Fruit fly (Drosophila melanogaster): ENCODE results near the gene CG7910.
A peak's percentile ranks its signal among the peaks of the same experiment; 100 is the strongest.

The CG7910 gene

DNA sequence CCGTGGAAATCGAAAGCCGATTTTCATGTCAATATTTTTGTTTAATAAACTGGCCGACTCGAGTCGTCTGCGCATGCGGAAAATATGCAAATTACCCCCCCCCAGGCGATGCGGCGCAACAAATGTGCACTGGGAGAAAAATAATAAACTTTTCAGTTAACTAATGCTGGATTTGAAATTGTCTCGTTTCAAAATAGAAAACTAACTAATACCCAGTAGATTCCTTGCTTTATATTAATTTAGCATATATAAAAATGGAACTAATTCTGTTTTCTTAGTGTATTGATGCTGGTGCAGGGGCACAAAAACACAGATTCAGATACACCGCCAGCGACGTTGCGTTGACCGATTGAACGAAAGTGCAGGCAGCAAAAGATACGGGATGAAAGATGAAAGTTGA is 49.2 kb upstream of the CG7910 start (continued):
- no peak for TF ChIP-seq lilli (GFP tag; optimal IDR thresholded peaks at IDR 0.05)
- TF ChIP-seq CG6689 (GFP tag; IDR thresholded peaks at IDR 0.05) = 0 out of 2 replicates have a peak, but pooled peaks have one; percentile 22
- 0 out of 2 replicates have a peak, but pooled peaks have one; percentile 30 for TF ChIP-seq ttk (GFP tag; IDR thresholded peaks at IDR 0.05)
- TF ChIP-seq ind (GFP tag; optimal IDR thresholded peaks at IDR 0.05) = peak; percentile 6
- TF ChIP-seq ara (GFP tag; IDR thresholded peaks at IDR 0.05) = peak; percentile 43
- TF ChIP-seq ci (GFP tag; IDR thresholded peaks at IDR 0.05) = peak; percentile 60; the same call in 2 of the 3 replicates
- TF ChIP-seq az2 (GFP tag; optimal IDR thresholded peaks at IDR 0.05) = peak; percentile 11
- TF ChIP-seq cad (GFP tag; optimal IDR thresholded peaks at IDR 0.05) = no peak
- TF ChIP-seq H2.0 (GFP tag; IDR thresholded peaks at IDR 0.05) = peak; percentile 12; the same call in 1 of the 2 replicates
- TF ChIP-seq unpg (GFP tag; optimal IDR thresholded peaks at IDR 0.05) = peak; percentile 9
- TF ChIP-seq prd (optimal IDR thresholded peaks at IDR 0.05) = no peak
- peak; percentile 51; the same call in 1 of the 3 replicates for TF ChIP-seq prd (GFP tag; IDR thresholded peaks at IDR 0.05)
- peak; percentile 75 for TF ChIP-seq sens (GFP tag)
- 0 out of 2 replicates have a peak, but pooled peaks have one; percentile 11 for TF ChIP-seq esg (GFP tag; conservative IDR thresholded peaks at IDR 0.05)
- TF ChIP-seq zen (tag; optimal IDR thresholded peaks at IDR 0.05) = peak; percentile 8
- peak; percentile 77 for TF ChIP-seq Blimp-1 (GFP tag; optimal IDR thresholded peaks at IDR 0.05)
- TF ChIP-seq CG1024 (GFP tag; IDR thresholded peaks at IDR 0.05) = peak; percentile 55
- peak; percentile 41 for TF ChIP-seq dmrt99B (tag; optimal IDR thresholded peaks at IDR 0.05)
- no peak for TF ChIP-seq CG9727 (GFP tag; optimal IDR thresholded peaks at IDR 0.05)
- TF ChIP-seq Eip74EF (GFP tag; optimal IDR thresholded peaks at IDR 0.05) = no peak
- TF ChIP-seq Ptx1 (GFP tag; IDR thresholded peaks at IDR 0.05) = peak; percentile 33; the same call in 1 of the 2 replicates
- peak in 1 of 2 experiments; percentile 51 for TF ChIP-seq bsh (GFP tag; optimal IDR thresholded peaks at IDR 0.05)
- peak; percentile 5 for TF ChIP-seq tap (tag; optimal IDR thresholded peaks at IDR 0.05)
- TF ChIP-seq sisA (GFP tag; IDR thresholded peaks at IDR 0.05) = peak; percentile 41
- TF ChIP-seq gcm (GFP tag; optimal IDR thresholded peaks at IDR 0.05) = peak; percentile 8
- peak; percentile 50 for TF ChIP-seq CG32772 (GFP tag; IDR thresholded peaks at IDR 0.05)
- TF ChIP-seq nmo (GFP tag; optimal IDR thresholded peaks at IDR 0.05) = peak; percentile 4
- no peak; the same call in 1 of the 2 replicates for TF ChIP-seq vvl (GFP tag; IDR thresholded peaks at IDR 0.05)
- TF ChIP-seq CG11504 (tag; optimal IDR thresholded peaks at IDR 0.05) = peak; percentile 62
- no peak for TF ChIP-seq CG4424 (GFP tag; optimal IDR thresholded peaks at IDR 0.05)
- TF ChIP-seq CG15696 (tag; optimal IDR thresholded peaks at IDR 0.05) = no peak
- no peak for TF ChIP-seq HLH54F (GFP tag; optimal IDR thresholded peaks at IDR 0.05)
- no peak for TF ChIP-seq CG3847 (GFP tag; IDR thresholded peaks at IDR 0.05)
- no peak for TF ChIP-seq HLHmδ (GFP tag; optimal IDR thresholded peaks at IDR 0.05)
- TF ChIP-seq CG17361 (GFP tag; IDR thresholded peaks at IDR 0.05) = peak; percentile 23; the same call in 1 of the 3 replicates
- peak; percentile 13 for TF ChIP-seq ATbp (GFP tag; optimal IDR thresholded peaks at IDR 0.05)

DNA sequence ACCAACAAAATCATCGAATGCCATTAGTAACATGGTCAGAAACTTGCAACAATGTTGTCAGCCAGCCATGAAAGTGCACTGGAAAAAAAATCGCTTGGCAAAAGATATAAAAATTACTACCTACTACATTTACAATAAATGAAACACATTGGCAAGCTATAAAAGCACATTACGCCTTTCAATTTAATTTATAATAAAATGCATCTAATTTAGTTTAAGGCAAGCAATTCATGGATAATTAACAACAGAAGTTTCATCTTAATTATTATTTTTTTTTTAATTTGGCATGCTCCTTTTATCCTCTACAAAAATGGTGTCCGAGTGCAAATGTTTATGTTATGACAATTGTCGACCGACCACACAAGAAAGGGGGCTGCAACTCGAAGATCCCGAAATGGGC is 48.1 kb upstream of the CG7910 start:
- TF ChIP-seq CG4404 (GFP tag; IDR thresholded peaks at IDR 0.05) (no peak), Fer1 (GFP tag; optimal IDR thresholded peaks at IDR 0.05) (no peak), dm (GFP tag; optimal IDR thresholded peaks at IDR 0.05) (no peak), CG8359 (GFP tag; optimal IDR thresholded peaks at IDR 0.05; ENCODE audit: borderline replicate concordance) (no peak), bsh (GFP tag; optimal IDR thresholded peaks at IDR 0.05) (no peak), CG16815 (GFP tag; optimal IDR thresholded peaks at IDR 0.05) (no peak), tll (GFP tag; optimal IDR thresholded peaks at IDR 0.05) (no peak), HLH54F (GFP tag; optimal IDR thresholded peaks at IDR 0.05) (no peak), her (GFP tag; optimal IDR thresholded peaks at IDR 0.05) (no peak), btn (GFP tag; optimal IDR thresholded peaks at IDR 0.05) (no peak), ERR (GFP tag; optimal IDR thresholded peaks at IDR 0.05) (no peak), CG30020 (tag; optimal IDR thresholded peaks at IDR 0.05) (no peak), CG14050 (GFP tag; IDR thresholded peaks at IDR 0.05) (no peak), nau (GFP tag; optimal IDR thresholded peaks at IDR 0.05) (no peak), HLH3B (GFP tag; IDR thresholded peaks at IDR 0.05) (no peak), pros (GFP tag; optimal IDR thresholded peaks at IDR 0.05) (no peak), CG12236 (GFP tag; optimal IDR thresholded peaks at IDR 0.05) (no peak), CG9876 (GFP tag; optimal IDR thresholded peaks at IDR 0.05) (no peak)
